Worm (Caenorhabditis elegans) whole organism, late embryonic: ENCODE results near the gene bmy-1.

Source experiments
- C08G9.2 ChIP-seq: sonication (generic microtip); optimal IDR thresholded peaks from 2 replicates; lab custom pipeline; 2016; ENCODE audit warnings: mild to moderate bottlenecking, missing genetic modification characterization, moderate library complexity, missing compliant biosample characterization
- F13H6.1 ChIP-seq: sonication (generic microtip); optimal IDR thresholded peaks from 2 replicates; lab custom pipeline; 2016; ENCODE audit warnings: missing genetic modification characterization, missing compliant biosample characterization
- T23F11.4 ChIP-seq: fragments of 200-800 bp; sonication (Bioruptor generic); optimal IDR thresholded peaks from 2 replicates; lab custom pipeline; 2018; ENCODE audit warnings: mild to moderate bottlenecking, missing genetic modification characterization, missing compliant biosample characterization
- Y22D7AL.16 ChIP-seq: sonication (generic microtip); optimal IDR thresholded peaks from 2 replicates; lab custom pipeline; 2016; ENCODE audit warnings: missing genetic modification characterization, missing compliant biosample characterization
- ahr-1 ChIP-seq: sonication (generic microtip); optimal IDR thresholded peaks from 2 replicates; lab custom pipeline; 2016; ENCODE audit warnings: missing genetic modification characterization, missing compliant biosample characterization
- ceh-14 ChIP-seq: sonication (generic microtip); optimal IDR thresholded peaks from 2 replicates; lab custom pipeline; 2016; ENCODE audit warnings: missing genotype, missing genetic modification characterization, missing compliant biosample characterization
- ceh-19 ChIP-seq: fragments of 200-800 bp; sonication (Bioruptor generic); optimal IDR thresholded peaks from 2 replicates; lab custom pipeline; 2018; ENCODE audit warnings: mild to moderate bottlenecking, missing genetic modification characterization, missing compliant biosample characterization
- ceh-2 ChIP-seq: sonication (generic microtip); optimal IDR thresholded peaks from 2 replicates; lab custom pipeline; 2016; ENCODE audit warnings: missing genotype, missing genetic modification characterization, missing compliant biosample characterization
- ceh-22 ChIP-seq: sonication (generic microtip); optimal IDR thresholded peaks from 2 replicates; lab custom pipeline; 2017; ENCODE audit warnings: missing biosample characterization, missing genetic modification characterization
- ceh-24 ChIP-seq: sonication (generic microtip); optimal IDR thresholded peaks from 2 replicates; lab custom pipeline; 2016; ENCODE audit warnings: mild to moderate bottlenecking, missing genetic modification characterization, missing compliant biosample characterization
- ceh-31 ChIP-seq: sonication (generic microtip); optimal IDR thresholded peaks from 2 replicates; lab custom pipeline; 2016; ENCODE audit warnings: missing genetic modification characterization, missing compliant biosample characterization
- ceh-34 ChIP-seq: sonication (generic microtip); optimal IDR thresholded peaks from 2 replicates; lab custom pipeline; 2016; ENCODE audit warnings: mild to moderate bottlenecking, missing genetic modification characterization, missing compliant biosample characterization
- ceh-48 ChIP-seq: sonication (generic microtip); optimal IDR thresholded peaks from 2 replicates; lab custom pipeline; 2016; ENCODE audit warnings: missing genetic modification characterization, inconsistent platforms, missing compliant biosample characterization
- ceh-6 ChIP-seq: fragments of 200-800 bp; sonication (Bioruptor generic); optimal IDR thresholded peaks from 2 replicates; lab custom pipeline; 2018; ENCODE audit warnings: mild to moderate bottlenecking, missing genetic modification characterization, missing compliant biosample characterization
- dmd-4 ChIP-seq: sonication (generic microtip); optimal IDR thresholded peaks from 2 replicates; lab custom pipeline; 2016; ENCODE audit warnings: borderline replicate concordance, missing genetic modification characterization, missing compliant biosample characterization
- dve-1 ChIP-seq: sonication (generic microtip); optimal IDR thresholded peaks from 2 replicates; lab custom pipeline; 2017; ENCODE audit warnings: antibody characterized with exemption, mild to moderate bottlenecking, missing genetic modification characterization, missing compliant biosample characterization
- elt-2 ChIP-seq: sonication (generic microtip); optimal IDR thresholded peaks from 2 replicates; lab custom pipeline; 2016; ENCODE audit warnings: missing genetic modification reagents, missing genetic modification characterization, missing compliant biosample characterization
- ets-4 ChIP-seq: sonication (generic microtip); optimal IDR thresholded peaks from 2 replicates; lab custom pipeline; 2016; ENCODE audit warnings: missing genetic modification characterization, missing compliant biosample characterization
- fax-1 ChIP-seq: sonication (generic microtip); optimal IDR thresholded peaks from 2 replicates; lab custom pipeline; 2016; ENCODE audit warnings: missing genotype, missing genetic modification characterization, missing compliant biosample characterization
- fkh-6 ChIP-seq: sonication (generic microtip); optimal IDR thresholded peaks from 2 replicates; lab custom pipeline; 2016; ENCODE audit warnings: missing genetic modification characterization, missing compliant biosample characterization
- gmeb-2 ChIP-seq: sonication (generic microtip); optimal IDR thresholded peaks from 2 replicates; lab custom pipeline; 2016; ENCODE audit warnings: missing genetic modification characterization, inconsistent platforms, missing compliant biosample characterization
- hlh-13 ChIP-seq: fragments of 200-800 bp; sonication (Bioruptor generic); optimal IDR thresholded peaks from 2 replicates; lab custom pipeline; 2018; ENCODE audit warnings: mild to moderate bottlenecking, missing genetic modification characterization, missing compliant biosample characterization
- hlh-8 ChIP-seq: sonication (generic microtip); optimal IDR thresholded peaks from 2 replicates; lab custom pipeline; 2016; ENCODE audit warnings: missing genotype, missing genetic modification characterization, missing compliant biosample characterization
- mec-3 ChIP-seq: sonication (generic microtip); optimal IDR thresholded peaks from 2 replicates; lab custom pipeline; 2016; ENCODE audit warnings: borderline replicate concordance, missing genetic modification characterization, missing compliant biosample characterization
- nfya-1 ChIP-seq: sonication (generic microtip); optimal IDR thresholded peaks from 2 replicates; lab custom pipeline; 2017; ENCODE audit warnings: missing genetic modification characterization, mild to moderate bottlenecking, missing compliant biosample characterization, antibody characterized with exemption, moderate library complexity
- nhr-11 ChIP-seq: fragments of 150-350 bp; optimal IDR thresholded peaks from 2 replicates; lab custom pipeline; 2014; ENCODE audit warnings: missing biosample characterization, missing genetic modification characterization
- nhr-232 ChIP-seq: sonication (generic microtip); optimal IDR thresholded peaks from 2 replicates; lab custom pipeline; 2016; ENCODE audit warnings: missing genetic modification characterization, missing compliant biosample characterization
- pat-9 ChIP-seq: fragments of 200-800 bp; sonication (Bioruptor generic); optimal IDR thresholded peaks from 2 replicates; lab custom pipeline; 2018; ENCODE audit warnings: mild to moderate bottlenecking, missing genetic modification characterization, moderate library complexity, missing compliant biosample characterization
- pax-1 ChIP-seq: fragments of 150-350 bp; optimal IDR thresholded peaks from 2 replicates; lab custom pipeline; 2014; ENCODE audit warnings: missing biosample characterization, missing genetic modification characterization
- pha-4 ChIP-seq: fragments of 150-350 bp; optimal IDR thresholded peaks from 2 replicates; lab custom pipeline; 2018; ENCODE audit warnings: missing biosample characterization, missing genetic modification reagents, missing genetic modification characterization
- pqm-1 ChIP-seq: sonication (generic microtip); optimal IDR thresholded peaks from 2 replicates; lab custom pipeline; 2016; ENCODE audit warnings: missing genetic modification characterization, missing compliant biosample characterization
- ref-2 ChIP-seq: sonication (generic microtip); optimal IDR thresholded peaks from 2 replicates; lab custom pipeline; 2016; ENCODE audit warnings: missing genetic modification characterization, missing compliant biosample characterization
- rnt-1 ChIP-seq: sonication (generic microtip); optimal IDR thresholded peaks from 2 replicates; lab custom pipeline; 2016; ENCODE audit warnings: missing genetic modification characterization, missing compliant biosample characterization
- sdc-2 ChIP-seq: sonication (generic microtip); optimal IDR thresholded peaks from 2 replicates; lab custom pipeline; 2016; ENCODE audit warnings: missing genotype, missing genetic modification characterization, missing compliant biosample characterization
- sox-2 ChIP-seq: fragments of 200-800 bp; sonication (Bioruptor generic); IDR thresholded peaks from 2 replicates; pipeline ENCODE4 v1.3.6; 2022; ENCODE audit warnings: missing genetic modification reagents, missing genetic modification characterization, missing compliant biosample characterization
- sox-4 ChIP-seq: sonication (generic microtip); optimal IDR thresholded peaks from 2 replicates; lab custom pipeline; 2017; ENCODE audit warnings: mild to moderate bottlenecking, missing genetic modification characterization, inconsistent platforms, missing compliant biosample characterization
- tbx-7 ChIP-seq: sonication (generic microtip); optimal IDR thresholded peaks from 2 replicates; lab custom pipeline; 2016; ENCODE audit warnings: missing genotype, missing genetic modification characterization, missing compliant biosample characterization
- ttx-3 ChIP-seq: sonication (generic microtip); optimal IDR thresholded peaks from 2 replicates; lab custom pipeline; 2016; ENCODE audit warnings: missing genetic modification reagents, missing genetic modification characterization, missing compliant biosample characterization
- unc-3 ChIP-seq, 2 experiments: fragments of 200-800 bp in 1 of 2; sonication (Bioruptor generic) in 1 of 2; sonication (generic microtip) in 1 of 2; conservative IDR thresholded peaks in 1 of 2; optimal IDR thresholded peaks in 1 of 2; 2 replicates each; pipeline versions ENCODE4 v1.3.6 to Lab custom; 2016 to 2022; ENCODE audit warnings: missing compliant biosample characterization in 2 of 2, missing genetic modification characterization in 2 of 2, missing genetic modification reagents in 1 of 2
- unc-86 ChIP-seq: sonication (generic microtip); optimal IDR thresholded peaks from 2 replicates; lab custom pipeline; 2016; ENCODE audit warnings: missing genetic modification characterization, missing compliant biosample characterization

Gene bmy-1

ce11 chrII:5353642-5354041, 4.9 kb upstream of the bmy-1 start:
- no peak for TF ChIP-seq ceh-48 (tag; lab: Kevin White, UChicago)
- TF ChIP-seq elt-2 (tag; lab: Kevin White, UChicago), result peak; percentile 9

ce11 chrII:5355384-5355783, 3.1 kb upstream of the bmy-1 start, which contains the start of gene srg-69:
Gene srg-69, plus strand, starts transcription at chrII:5355684.
- no peak for TF ChIP-seq fkh-6 (tag; lab: Kevin White, UChicago)
- TF ChIP-seq hlh-8 (tag; lab: Kevin White, UChicago), result no peak
- no peak for TF ChIP-seq ref-2 (tag; lab: Kevin White, UChicago)
- TF ChIP-seq ceh-14 (tag; lab: Kevin White, UChicago), result no peak
- no peak for TF ChIP-seq ets-4 (tag; lab: Kevin White, UChicago)
- no peak for TF ChIP-seq dve-1
- TF ChIP-seq ahr-1 (tag; lab: Kevin White, UChicago), result no peak
- no peak for TF ChIP-seq ttx-3
- no peak for TF ChIP-seq unc-86 (tag; lab: Kevin White, UChicago)

DNA sequence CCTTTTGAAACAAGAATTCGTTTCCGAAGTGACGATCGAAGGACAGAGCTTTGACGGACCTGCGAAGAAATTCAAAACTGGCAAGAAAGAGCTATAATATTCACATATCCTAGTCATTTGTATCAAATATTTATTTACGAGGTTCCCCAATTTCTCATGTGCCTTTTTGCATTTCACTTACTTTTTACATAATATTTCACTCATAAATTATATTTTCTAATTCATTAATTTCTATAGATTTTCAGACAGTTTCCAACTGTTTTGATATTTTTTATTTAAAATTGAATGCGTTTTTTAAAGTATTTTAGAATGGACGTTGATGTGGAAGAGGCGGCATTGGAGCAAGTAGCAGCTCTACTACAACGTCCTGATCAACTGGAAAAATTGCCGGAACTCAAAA, 757 bp downstream of the bmy-1 start, which contains the start of gene sec-6:
Gene sec-6 (plus strand): TSS at position 301 of the 400 bp plus-strand sequence.
- TF ChIP-seq T23F11.4 (GFP tag; lab: Kevin White, UChicago), result no peak
- no peak for TF ChIP-seq ceh-48 (tag; lab: Kevin White, UChicago)
- TF ChIP-seq ceh-34 (tag; lab: Kevin White, UChicago), result no peak
- no peak for TF ChIP-seq hlh-13 (GFP tag; lab: Kevin White, UChicago)
- TF ChIP-seq rnt-1, result no peak
- no peak for TF ChIP-seq sdc-2 (tag; lab: Kevin White, UChicago)
- TF ChIP-seq ceh-19, result no peak
- no peak for TF ChIP-seq nhr-11 (tag; lab: Kevin White, UChicago)
- TF ChIP-seq F13H6.1, result no peak
- no peak for TF ChIP-seq tbx-7
- no peak for TF ChIP-seq unc-3 (GFP tag; conservative IDR thresholded peaks at IDR 0.05; lab: Robert Waterston, UW)
- TF ChIP-seq unc-3 (tag; optimal IDR thresholded peaks at IDR 0.05; lab: Kevin White, UChicago), result no peak
- no peak for TF ChIP-seq hlh-8 (tag; lab: Kevin White, UChicago)
- no peak for TF ChIP-seq nhr-232 (tag; lab: Kevin White, UChicago)

- TF ChIP-seq Y22D7AL.16 (tag; lab: Kevin White, UChicago) (no peak), pax-1 (tag; lab: Kevin White, UChicago) (no peak), ttx-3 (no peak), fax-1 (no peak), pat-9 (tag; lab: Kevin White, UChicago) (no peak), gmeb-2 (tag; lab: Kevin White, UChicago) (no peak), ceh-6 (no peak), sox-4 (tag; lab: Kevin White, UChicago) (no peak), ceh-22 (no peak), ceh-19 (no peak), tbx-7 (no peak), mec-3 (no peak), pqm-1 (tag; lab: Kevin White, UChicago) (no peak), sdc-2 (tag; lab: Kevin White, UChicago) (no peak), nhr-11 (tag; lab: Kevin White, UChicago) (no peak), ceh-2 (tag; lab: Kevin White, UChicago) (no peak), T23F11.4 (GFP tag; lab: Kevin White, UChicago) (no peak), ceh-34 (tag; lab: Kevin White, UChicago) (no peak), unc-86 (tag; lab: Kevin White, UChicago) (no peak)
- TF ChIP-seq, all 69 proteins: peak for 0
Observed at ce11 chrII:5364516-5364915, 6.0 kb downstream of the bmy-1 start.

DNA sequence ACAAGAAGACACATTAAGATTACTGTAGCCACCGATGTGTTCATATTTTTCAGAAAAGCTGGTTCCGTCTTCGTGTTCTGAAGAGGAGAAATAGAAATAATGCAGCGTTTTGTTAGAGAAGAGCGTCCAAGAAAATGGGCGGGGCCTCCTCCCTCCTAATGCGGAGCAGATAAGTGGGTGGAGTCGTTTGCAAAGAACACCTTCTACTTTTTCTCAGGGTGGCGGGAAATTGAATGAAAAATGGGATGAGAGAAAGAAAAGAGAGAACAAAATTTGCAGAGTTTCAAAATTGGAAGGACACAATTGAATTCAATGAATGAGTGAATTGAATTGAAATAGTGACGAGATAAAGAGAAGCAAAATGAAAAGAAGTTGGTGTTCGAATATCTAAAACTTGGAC, 7.2 kb downstream of the bmy-1 start, which contains the start of gene F09E5.16:
Gene F09E5.16 (minus strand): TSS at position 101 of the 400 bp plus-strand sequence.
- no peak for TF ChIP-seq ceh-24 (tag; lab: Kevin White, UChicago)
- TF ChIP-seq nfya-1 (tag; lab: Kevin White, UChicago), result no peak
- TF ChIP-seq C08G9.2 (tag; lab: Kevin White, UChicago), result no peak
- no peak for TF ChIP-seq ceh-31 (tag; lab: Kevin White, UChicago)
- TF ChIP-seq F13H6.1, result no peak
- TF ChIP-seq sox-2 (GFP tag; lab: Robert Waterston, UW), result no peak
- no peak for TF ChIP-seq ttx-3
- no peak for TF ChIP-seq dve-1
- no peak for TF ChIP-seq nhr-232 (tag; lab: Kevin White, UChicago)
- no peak for TF ChIP-seq dmd-4
- TF ChIP-seq ets-4 (tag; lab: Kevin White, UChicago), result no peak
- no peak for TF ChIP-seq elt-2 (tag; lab: Kevin White, UChicago)
- no peak for TF ChIP-seq unc-3 (GFP tag; conservative IDR thresholded peaks at IDR 0.05; lab: Robert Waterston, UW)
- TF ChIP-seq unc-3 (tag; optimal IDR thresholded peaks at IDR 0.05; lab: Kevin White, UChicago), result no peak
- no peak for TF ChIP-seq pha-4
